Fruit fly (Drosophila melanogaster): Measurements from ENCODE around the gene emb.
A peak's percentile ranks its signal among the peaks of the same experiment; 100 is the strongest.

emb gene

dm6 chr2L:8384108-8384601 lies 19.2 kb upstream of the emb start, which contains the start of the genes Dad1 and CG13384 (continued):
- TF ChIP-seq CG15479 (GFP tag; optimal IDR thresholded peaks at IDR 0.05) (peak; percentile 44), onecut (GFP tag; IDR thresholded peaks at IDR 0.05) (peak; percentile 71), tup (GFP tag; optimal IDR thresholded peaks at IDR 0.05) (peak; percentile 45), Spps (tag; optimal IDR thresholded peaks at IDR 0.05) (peak; percentile 82), CG6854 (GFP tag; optimal IDR thresholded peaks at IDR 0.05) (peak; percentile 88), Blimp-1 (GFP tag; optimal IDR thresholded peaks at IDR 0.05) (peak; percentile 88), CG7963 (GFP tag; IDR thresholded peaks at IDR 0.05; ENCODE audit: partially characterized antibody) (no peak), CG11723 (GFP tag; optimal IDR thresholded peaks at IDR 0.05) (peak; percentile 74), CG8388 (GFP tag; optimal IDR thresholded peaks at IDR 0.05) (peak; percentile 90), Mad (GFP tag; optimal IDR thresholded peaks at IDR 0.05) (peak; percentile 67), HLH3B (GFP tag; IDR thresholded peaks at IDR 0.05) (peak; percentile 88), CG32532 (GFP tag; IDR thresholded peaks at IDR 0.05) (peak; percentile 96), hb (GFP tag; IDR thresholded peaks at IDR 0.05; ENCODE audit: partially characterized antibody) (no peak), CG9817 (tag; optimal IDR thresholded peaks at IDR 0.05) (peak; percentile 94), CG17612 (GFP tag; IDR thresholded peaks at IDR 0.05) (peak; percentile 82), ttk (GFP tag; IDR thresholded peaks at IDR 0.05) (peak; percentile 81), cas (GFP tag; IDR thresholded peaks at IDR 0.05) (peak; percentile 84), yki (optimal IDR thresholded peaks at IDR 0.05) (no peak), CG9797 (GFP tag; optimal IDR thresholded peaks at IDR 0.05) (peak; percentile 69), CG6689 (GFP tag; IDR thresholded peaks at IDR 0.05) (peak; percentile 94), CG13775 (GFP tag; optimal IDR thresholded peaks at IDR 0.05) (peak; percentile 93), CG3995 (GFP tag; optimal IDR thresholded peaks at IDR 0.05) (peak; percentile 43), CG6765 (GFP tag; optimal IDR thresholded peaks at IDR 0.05) (peak; percentile 94), rib (GFP tag; IDR thresholded peaks at IDR 0.05) (peak; percentile 88), CG7786 (GFP tag; optimal IDR thresholded peaks at IDR 0.05) (peak; percentile 59), CG11247 (GFP tag; IDR thresholded peaks at IDR 0.05) (peak; percentile 86), vvl (GFP tag; IDR thresholded peaks at IDR 0.05) (peak; percentile 95), B-H1 (GFP tag; IDR thresholded peaks at IDR 0.05) (peak; percentile 85), CG5180 (GFP tag; optimal IDR thresholded peaks at IDR 0.05) (peak; percentile 69), CG13424 (tag; optimal IDR thresholded peaks at IDR 0.05) (peak; percentile 96), CG7987 (GFP tag; optimal IDR thresholded peaks at IDR 0.05) (peak; percentile 40), sima (GFP tag; optimal IDR thresholded peaks at IDR 0.05) (no peak), Fer2 (tag; optimal IDR thresholded peaks at IDR 0.05) (peak; percentile 94), CG13296 (GFP tag; optimal IDR thresholded peaks at IDR 0.05) (peak; percentile 96), gt (GFP tag; IDR thresholded peaks at IDR 0.05) (peak; percentile 77), Dll (GFP tag; IDR thresholded peaks at IDR 0.05; ENCODE audit: partially characterized antibody) (peak; percentile 68; the same call in 3 of the 4 replicates), Bdp1 (GFP tag; optimal IDR thresholded peaks at IDR 0.05) (peak; percentile 63), CG1832 (GFP tag; optimal IDR thresholded peaks at IDR 0.05) (no peak), CG11085 (GFP tag; IDR thresholded peaks at IDR 0.05) (peak; percentile 91), pnt (GFP tag; optimal IDR thresholded peaks at IDR 0.05) (no peak), CG16779 (GFP tag; IDR thresholded peaks at IDR 0.05) (0 out of 2 replicates have a peak, but pooled peaks have one; percentile 19), unc-4 (GFP tag; IDR thresholded peaks at IDR 0.05; ENCODE audit: partially characterized antibody) (0 out of 2 replicates have a peak, but pooled peaks have one; percentile 51), CG12219 (GFP tag; optimal IDR thresholded peaks at IDR 0.05) (peak; percentile 57), CG2129 (GFP tag; IDR thresholded peaks at IDR 0.05; ENCODE audit: partially characterized antibody) (peak; percentile 13; the same call in 1 of the 2 replicates), CG12236 (GFP tag; optimal IDR thresholded peaks at IDR 0.05) (no peak), Hand (GFP tag; optimal IDR thresholded peaks at IDR 0.05) (peak; percentile 92), bcd (GFP tag; optimal IDR thresholded peaks at IDR 0.05) (peak; percentile 92), CG17361 (GFP tag; IDR thresholded peaks at IDR 0.05) (peak; percentile 98), Opbp (GFP tag; IDR thresholded peaks at IDR 0.05; ENCODE audit: partially characterized antibody) (peak; percentile 33; the same call in 1 of the 3 replicates), CG8924 (tag; optimal IDR thresholded peaks at IDR 0.05) (peak; percentile 97)
